Fruit fly (Drosophila melanogaster) whole organism, embryonic: ENCODE data around the gene Hecw.

Experiments used
- Abd-B ChIP-seq: fragments of 200-800 bp; sonication (Bioruptor generic); optimal IDR thresholded peaks from 2 replicates; lab custom pipeline; 2018; ENCODE audit warnings: missing biosample characterization, mild to moderate bottlenecking, missing genetic modification characterization, moderate library complexity
- Atf3 ChIP-seq: fragments of 200-800 bp; sonication (Bioruptor generic); optimal IDR thresholded peaks from 3 replicates; lab custom pipeline; 2016; ENCODE audit warnings: missing biosample characterization, missing genetic modification characterization
- Awh ChIP-seq: fragments of 200-800 bp; sonication (Bioruptor generic); IDR thresholded peaks from 2 replicates; pipeline ENCODE4, ENCODE4 v1.3.6; 2022; ENCODE audit warnings: missing biosample characterization, missing genetic modification characterization
- CG10366 ChIP-seq: fragments of 200-800 bp; sonication (Bioruptor generic); IDR thresholded peaks from 2 replicates; pipeline ENCODE4 v1.3.6; 2022; ENCODE audit warnings: missing biosample characterization, missing genetic modification characterization
- CG11456 ChIP-seq: fragments of 200-800 bp; sonication (Bioruptor generic); IDR thresholded peaks from 3 replicates; pipeline ENCODE4 v1.3.6; 2022; ENCODE audit warnings: missing biosample characterization, missing genetic modification characterization
- CG12299 ChIP-seq: fragments of 200-800 bp; sonication (Bioruptor generic); optimal IDR thresholded peaks from 2 replicates; lab custom pipeline; 2018; ENCODE audit warnings: missing biosample characterization, mild to moderate bottlenecking, missing genetic modification characterization
- CG12942 ChIP-seq: fragments of 200-800 bp; sonication (Bioruptor generic); optimal IDR thresholded peaks from 3 replicates; lab custom pipeline; 2016; ENCODE audit warnings: missing biosample characterization, missing genetic modification characterization
- CG13296 ChIP-seq: fragments of 200-800 bp; sonication (Bioruptor generic); optimal IDR thresholded peaks from 3 replicates; lab custom pipeline; 2018; ENCODE audit warnings: missing biosample characterization, mild to moderate bottlenecking, missing genetic modification characterization
- CG17568 ChIP-seq: fragments of 200-800 bp; sonication (Bioruptor generic); optimal IDR thresholded peaks from 2 replicates; lab custom pipeline; 2018; ENCODE audit warnings: missing biosample characterization, mild to moderate bottlenecking, missing genetic modification characterization, moderate library complexity
- CG1832 ChIP-seq: fragments of 200-800 bp; sonication (Bioruptor generic); optimal IDR thresholded peaks from 2 replicates; lab custom pipeline; 2017; ENCODE audit warnings: missing biosample characterization, mild to moderate bottlenecking, missing genetic modification characterization, inconsistent platforms
- CG2129 ChIP-seq: fragments of 200-800 bp; sonication (Bioruptor generic); IDR thresholded peaks from 2 replicates; pipeline ENCODE4 v1.3.6; 2022; ENCODE audit warnings: missing biosample characterization, missing genetic modification characterization; ENCODE audit not compliant: partially characterized antibody
- CG2875 ChIP-seq: fragments of 200-800 bp; sonication (Bioruptor generic); optimal IDR thresholded peaks from 2 replicates; lab custom pipeline; 2017; ENCODE audit warnings: missing biosample characterization, mild to moderate bottlenecking, missing genetic modification characterization, missing genetic modification reagents
- CG32532 ChIP-seq: fragments of 200-800 bp; sonication (Bioruptor generic); IDR thresholded peaks from 2 replicates; pipeline ENCODE4 v1.3.6; 2022; ENCODE audit warnings: missing biosample characterization, missing genetic modification characterization
- CG33557 ChIP-seq: fragments of 200-800 bp; sonication (Bioruptor generic); optimal IDR thresholded peaks from 2 replicates; lab custom pipeline; 2019; ENCODE audit warnings: missing biosample characterization, mild to moderate bottlenecking, missing genetic modification characterization, moderate library complexity
- CG34422 ChIP-seq: fragments of 200-800 bp; sonication (Bioruptor generic); IDR thresholded peaks from 3 replicates; pipeline ENCODE4 v1.3.6; 2022; ENCODE audit warnings: missing biosample characterization, missing genetic modification characterization
- CG6654 ChIP-seq: fragments of 200-800 bp; sonication (Bioruptor generic); optimal IDR thresholded peaks from 2 replicates; lab custom pipeline; 2017; ENCODE audit warnings: missing biosample characterization, mild to moderate bottlenecking, missing genetic modification characterization
- CG6854 ChIP-seq: fragments of 200-800 bp; sonication (Bioruptor generic); optimal IDR thresholded peaks from 3 replicates; lab custom pipeline; 2017; ENCODE audit warnings: missing biosample characterization, mild to moderate bottlenecking, missing genetic modification characterization
- CG8290 ChIP-seq, 3 experiments: fragments of 200-800 bp; sonication (Bioruptor generic); optimal IDR thresholded peaks; 2 replicates each; lab custom pipeline; 2016 to 2019; ENCODE audit warnings: missing biosample characterization in 3 of 3, missing genetic modification characterization in 3 of 3, mild to moderate bottlenecking in 2 of 3, moderate library complexity in 1 of 3
- CG9215 ChIP-seq: fragments of 200-800 bp; sonication (Bioruptor generic); IDR thresholded peaks from 2 replicates; pipeline ENCODE4 v1.3.6; 2022; ENCODE audit warnings: missing biosample characterization, missing genetic modification characterization
- CG9437 ChIP-seq: fragments of 200-800 bp; sonication (Bioruptor generic); optimal IDR thresholded peaks from 2 replicates; lab custom pipeline; 2018; ENCODE audit warnings: missing biosample characterization, mild to moderate bottlenecking, missing genetic modification characterization
- H2.0 ChIP-seq: fragments of 200-800 bp; sonication (Bioruptor generic); IDR thresholded peaks from 2 replicates; pipeline ENCODE4 v1.3.6; 2022; ENCODE audit warnings: missing biosample characterization, missing genetic modification characterization
- Hmx ChIP-seq: fragments of 200-800 bp; sonication (Bioruptor generic); optimal IDR thresholded peaks from 2 replicates; lab custom pipeline; 2016; ENCODE audit warnings: missing biosample characterization, missing genetic modification characterization
- Jarid2 ChIP-seq: fragments of 200-800 bp; sonication (Bioruptor generic); optimal IDR thresholded peaks from 3 replicates; lab custom pipeline; 2017; ENCODE audit warnings: mild to moderate bottlenecking, missing biosample characterization, missing genetic modification reagents, missing genetic modification characterization
- Lim3 ChIP-seq: fragments of 200-800 bp; sonication (Bioruptor generic); IDR thresholded peaks from 2 replicates; pipeline ENCODE4 v1.3.6; 2022; ENCODE audit warnings: missing biosample characterization, missing genetic modification characterization
- Rfx ChIP-seq: fragments of 200-800 bp; sonication (Bioruptor generic); IDR thresholded peaks from 2 replicates; pipeline ENCODE4 v1.3.6; 2022; ENCODE audit warnings: missing biosample characterization, missing genetic modification characterization
- cato ChIP-seq: fragments of 200-800 bp; sonication (Bioruptor generic); optimal IDR thresholded peaks from 2 replicates; lab custom pipeline; 2016; ENCODE audit warnings: missing biosample characterization, missing genetic modification characterization, borderline replicate concordance
- caup ChIP-seq: fragments of 200-800 bp; sonication (Bioruptor generic); optimal IDR thresholded peaks from 3 replicates; lab custom pipeline; 2017; ENCODE audit warnings: missing biosample characterization, mild to moderate bottlenecking, missing genetic modification characterization, moderate library complexity; ENCODE audit not compliant: severe bottlenecking
- da ChIP-seq: fragments of 200-800 bp; sonication (Bioruptor generic); optimal IDR thresholded peaks from 2 replicates; lab custom pipeline; 2016; ENCODE audit warnings: missing biosample characterization, missing genetic modification characterization
- dmrt11E ChIP-seq: fragments of 200-800 bp; sonication (Bioruptor generic); optimal IDR thresholded peaks from 3 replicates; lab custom pipeline; 2018; ENCODE audit warnings: missing biosample characterization, mild to moderate bottlenecking, missing genetic modification characterization, moderate library complexity
- dmrt99B ChIP-seq: fragments of 200-800 bp; sonication (Bioruptor generic); optimal IDR thresholded peaks from 2 replicates; lab custom pipeline; 2018; ENCODE audit warnings: missing biosample characterization, mild to moderate bottlenecking, missing genetic modification characterization, moderate library complexity
- eve ChIP-seq, 2 experiments: fragments of >200 bp; optimal IDR thresholded peaks; 2 replicates each; lab custom pipeline; 2017; ENCODE audit warnings: missing biosample characterization in 2 of 2, missing genetic modification characterization in 2 of 2
- hbn ChIP-seq: fragments of 200-800 bp; sonication (Bioruptor generic); IDR thresholded peaks from 2 replicates; pipeline ENCODE4 v1.3.6; 2022; ENCODE audit warnings: missing biosample characterization, missing genetic modification characterization; ENCODE audit not compliant: partially characterized antibody
- nmo ChIP-seq: fragments of 200-800 bp; sonication (Bioruptor generic); optimal IDR thresholded peaks from 2 replicates; lab custom pipeline; 2018; ENCODE audit warnings: missing biosample characterization, mild to moderate bottlenecking, missing genetic modification characterization, moderate library complexity
- peb ChIP-seq: fragments of 200-800 bp; sonication (Bioruptor generic); IDR thresholded peaks from 2 replicates; pipeline ENCODE4 v1.3.6; 2022; ENCODE audit warnings: missing biosample characterization, missing genetic modification characterization
- pfk ChIP-seq: fragments of 200-800 bp; sonication (Bioruptor generic); optimal IDR thresholded peaks from 2 replicates; lab custom pipeline; 2018; ENCODE audit warnings: missing biosample characterization, mild to moderate bottlenecking, missing genetic modification characterization, moderate library complexity
- pnt ChIP-seq: fragments of 200-800 bp; sonication (Bioruptor generic); optimal IDR thresholded peaks from 3 replicates; lab custom pipeline; 2016; ENCODE audit warnings: missing biosample characterization, missing genetic modification characterization
- scrt ChIP-seq: fragments of 200-800 bp; sonication (Bioruptor generic); optimal IDR thresholded peaks from 2 replicates; lab custom pipeline; 2018; ENCODE audit warnings: missing biosample characterization, mild to moderate bottlenecking, missing genetic modification characterization, moderate library complexity
- sob ChIP-seq: fragments of 200-800 bp; sonication (Bioruptor generic); IDR thresholded peaks from 2 replicates; pipeline ENCODE4 v1.3.6; 2022; ENCODE audit warnings: missing biosample characterization, missing genetic modification characterization
- sr ChIP-seq: fragments of 200-800 bp; sonication (Bioruptor generic); IDR thresholded peaks from 3 replicates; pipeline ENCODE4 v1.3.6; 2022; ENCODE audit warnings: missing biosample characterization, missing genetic modification characterization
- ssp ChIP-seq: fragments of 200-800 bp; sonication (Bioruptor generic); IDR thresholded peaks from 2 replicates; pipeline ENCODE4 v1.3.6; 2022; ENCODE audit warnings: missing biosample characterization, missing genetic modification characterization
- tna ChIP-seq: fragments of 200-800 bp; sonication (Bioruptor generic); IDR thresholded peaks from 2 replicates; pipeline ENCODE4 v1.3.6; 2022; ENCODE audit warnings: missing biosample characterization, missing genetic modification characterization; ENCODE audit not compliant: partially characterized antibody
- zen2 ChIP-seq: fragments of 200-800 bp; sonication (Bioruptor generic); IDR thresholded peaks from 3 replicates; pipeline ENCODE4 v1.3.6; 2022; ENCODE audit warnings: missing biosample characterization, missing genetic modification characterization; ENCODE audit not compliant: partially characterized antibody

Gene Hecw

dm6 chrX:9646022-9646421, 37.3 kb downstream of the Hecw start (continued):
- peak; percentile 98 for TF ChIP-seq CG10366 (GFP tag; lab: Robert Waterston, UW)
- TF ChIP-seq CG8290 (GFP tag; optimal IDR thresholded peaks at IDR 0.05; lab: Kevin White, UChicago): peak; percentile 93
- TF ChIP-seq CG8290 (tag; optimal IDR thresholded peaks at IDR 0.05; lab: Kevin White, UChicago): peak; percentile 80 to 87
- peak; percentile 93 for TF ChIP-seq CG17568 (GFP tag; lab: Kevin White, UChicago)
- peak; percentile 85 for TF ChIP-seq CG9437 (GFP tag; lab: Kevin White, UChicago)
- peak; percentile 96 for TF ChIP-seq CG2875 (GFP tag; lab: Kevin White, UChicago)
- peak; percentile 91 for TF ChIP-seq CG33557 (GFP tag; lab: Kevin White, UChicago)
- no peak for TF ChIP-seq hbn
- peak; percentile 91 for TF ChIP-seq CG9215
- peak; percentile 98 for TF ChIP-seq Atf3
- peak; percentile 98 for TF ChIP-seq sob (GFP tag; lab: Robert Waterston, UW)
- peak; percentile 93 for TF ChIP-seq Abd-B (GFP tag; lab: Kevin White, UChicago)
- TF ChIP-seq Jarid2 (GFP tag; lab: Kevin White, UChicago): peak; percentile 78
- TF ChIP-seq CG12299: peak; percentile 91
- peak; percentile 97 for TF ChIP-seq dmrt99B (tag; lab: Kevin White, UChicago)
- peak; percentile 42 to 97 for TF ChIP-seq eve (GFP tag; optimal IDR thresholded peaks at IDR 0.05; lab: Kevin White, UChicago)
- peak; percentile 80 for TF ChIP-seq Hmx
- peak; percentile 96 for TF ChIP-seq CG12942 (GFP tag; lab: Kevin White, UChicago)
- TF ChIP-seq Awh (GFP tag; lab: Robert Waterston, UW): peak; percentile 97
- peak; percentile 97 for TF ChIP-seq CG34422 (GFP tag; lab: Robert Waterston, UW)
- TF ChIP-seq sr (GFP tag; lab: Robert Waterston, UW): peak; percentile 91
- no peak for TF ChIP-seq zen2 (GFP tag; lab: Robert Waterston, UW)
- no peak for TF ChIP-seq tna (GFP tag; lab: Robert Waterston, UW)
- TF ChIP-seq cato (GFP tag; lab: Kevin White, UChicago): peak; percentile 92
- TF ChIP-seq CG1832: peak; percentile 29
- TF ChIP-seq CG6654 (GFP tag; lab: Kevin White, UChicago): peak; percentile 85
- TF ChIP-seq caup: peak; percentile 95
- peak; percentile 97 for TF ChIP-seq Rfx (GFP tag; lab: Robert Waterston, UW)
- peak; percentile 92 for TF ChIP-seq CG6854 (GFP tag; lab: Kevin White, UChicago)
- TF ChIP-seq nmo: peak; percentile 97
- peak; percentile 92 for TF ChIP-seq dmrt11E (tag; lab: Kevin White, UChicago)
- TF ChIP-seq Lim3 (GFP tag; lab: Robert Waterston, UW): peak; percentile 86
- peak; percentile 97 for TF ChIP-seq CG11456 (GFP tag; lab: Robert Waterston, UW)
- TF ChIP-seq ssp (GFP tag; lab: Robert Waterston, UW): peak; percentile 89
- no peak for TF ChIP-seq pfk (GFP tag; lab: Kevin White, UChicago)
- TF ChIP-seq CG2129 (GFP tag; lab: Robert Waterston, UW): no peak
- TF ChIP-seq pnt: peak; percentile 97
- TF ChIP-seq scrt (GFP tag; lab: Kevin White, UChicago): peak; percentile 89
- TF ChIP-seq CG32532: peak; percentile 92
- TF ChIP-seq H2.0 (GFP tag; lab: Robert Waterston, UW): peak; percentile 96
- peak; percentile 96 for TF ChIP-seq CG13296 (GFP tag; lab: Kevin White, UChicago)
- peak; percentile 96 for TF ChIP-seq peb (GFP tag; lab: Robert Waterston, UW)
- peak; percentile 92 for TF ChIP-seq da (GFP tag; lab: Kevin White, UChicago)
